Worm (Caenorhabditis elegans) whole organism, L2 larva: Measurements from ENCODE around the gene ptc-3.

ENCODE experiments used
- F13H6.1 ChIP-seq: sonication (generic microtip); optimal IDR thresholded peaks from 2 replicates; lab custom pipeline; 2016; ENCODE audit warnings: missing genetic modification characterization, missing compliant biosample characterization
- R02D3.7 ChIP-seq: fragments of 150-350 bp; optimal IDR thresholded peaks from 2 replicates; lab custom pipeline; 2014; ENCODE audit warnings: missing biosample characterization, missing genetic modification characterization
- aly-2 ChIP-seq: fragments of 150-350 bp; optimal IDR thresholded peaks from 2 replicates; lab custom pipeline; 2014; ENCODE audit warnings: missing biosample characterization, missing genetic modification characterization
- ama-1 ChIP-seq: fragments of 150-350 bp; optimal IDR thresholded peaks from 2 replicates; lab custom pipeline; 2018; ENCODE audit warnings: inconsistent platforms
- dmd-4 ChIP-seq: sonication (generic microtip); optimal IDR thresholded peaks from 2 replicates; lab custom pipeline; 2017; ENCODE audit warnings: missing biosample characterization, missing genetic modification characterization
- elt-3 ChIP-seq: sonication (generic microtip); optimal IDR thresholded peaks from 2 replicates; lab custom pipeline; 2017; ENCODE audit warnings: missing biosample characterization, missing genetic modification characterization
- fos-1 ChIP-seq: fragments of 150-350 bp; optimal IDR thresholded peaks from 2 replicates; lab custom pipeline; 2014; ENCODE audit warnings: missing biosample characterization, missing genetic modification characterization
- lin-13 ChIP-seq: fragments of 150-350 bp; optimal IDR thresholded peaks from 2 replicates; lab custom pipeline; 2014; ENCODE audit warnings: missing biosample characterization, missing genetic modification reagents, missing genetic modification characterization
- lin-39 ChIP-seq: fragments of 150-350 bp; optimal IDR thresholded peaks from 2 replicates; lab custom pipeline; 2014; ENCODE audit warnings: missing biosample characterization, missing genetic modification reagents, missing genetic modification characterization
- mdl-1 ChIP-seq, 2 experiments: fragments of 150-350 bp in 1 of 2; sonication (generic microtip) in 1 of 2; optimal IDR thresholded peaks; 2 replicates each; lab custom pipeline; 2017; ENCODE audit warnings: missing biosample characterization in 2 of 2, missing genetic modification characterization in 2 of 2
- nhr-10 ChIP-seq: sonication (generic microtip); optimal IDR thresholded peaks from 2 replicates; lab custom pipeline; 2017; ENCODE audit warnings: missing biosample characterization, missing genetic modification characterization
- skn-1 ChIP-seq: sonication (generic microtip); optimal IDR thresholded peaks from 2 replicates; lab custom pipeline; 2017; ENCODE audit warnings: missing biosample characterization, missing genetic modification characterization
- snpc-4 ChIP-seq: fragments of 150-350 bp; optimal IDR thresholded peaks from 2 replicates; lab custom pipeline; 2014; ENCODE audit warnings: missing biosample characterization, missing genetic modification characterization
- unc-39 ChIP-seq: fragments of 150-350 bp; optimal IDR thresholded peaks from 2 replicates; lab custom pipeline; 2014; ENCODE audit warnings: missing biosample characterization, missing genetic modification characterization

- no peak for TF ChIP-seq unc-39 (tag; lab: Kevin White, UChicago)
- TF ChIP-seq lin-39 (tag; lab: Kevin White, UChicago): no peak
- no peak for TF ChIP-seq lin-13 (GFP tag; lab: Kevin White, UChicago)
- TF ChIP-seq snpc-4: no peak
- no peak for TF ChIP-seq dmd-4 (tag; lab: Kevin White, UChicago)
- no peak for TF ChIP-seq aly-2 (tag; lab: Kevin White, UChicago)
- no peak for TF ChIP-seq skn-1 (tag; lab: Kevin White, UChicago)
- no peak for TF ChIP-seq fos-1 (tag; lab: Kevin White, UChicago)
- no peak for TF ChIP-seq elt-3 (tag; lab: Kevin White, UChicago)
- no peak for TF ChIP-seq R02D3.7
- TF ChIP-seq nhr-10 (tag; lab: Kevin White, UChicago): no peak
- no peak for TF ChIP-seq ama-1 (lab: Kevin White, UChicago)
- no peak for TF ChIP-seq F13H6.1
- TF ChIP-seq mdl-1 (tag; optimal IDR thresholded peaks at IDR 0.05; lab: Kevin White, UChicago): no peak
Observed at ce11 chrII:2852493-2852892, at the start of gene ptc-3.
